Fruit fly (Drosophila melanogaster) whole organism, embryonic: Measurements from ENCODE around the gene ssh.

ENCODE experiments used
- ATbp ChIP-seq: fragments of 200-800 bp; sonication (Bioruptor generic); optimal IDR thresholded peaks from 2 replicates; lab custom pipeline; 2017; ENCODE audit warnings: missing biosample characterization, mild to moderate bottlenecking, missing genetic modification characterization, missing genetic modification reagents
- Aef1 ChIP-seq: fragments of 200-800 bp; sonication (Bioruptor generic); IDR thresholded peaks from 3 replicates; pipeline ENCODE4 v1.3.6; 2022; ENCODE audit warnings: missing biosample characterization, missing genetic modification characterization
- Bdp1 ChIP-seq: fragments of 200-800 bp; sonication (Bioruptor generic); optimal IDR thresholded peaks from 3 replicates; lab custom pipeline; 2016; ENCODE audit warnings: missing biosample characterization, missing genetic modification characterization
- CG10979 ChIP-seq: fragments of 200-800 bp; sonication (Bioruptor generic); optimal IDR thresholded peaks from 2 replicates; lab custom pipeline; 2018; ENCODE audit warnings: missing biosample characterization, mild to moderate bottlenecking, missing genetic modification characterization, moderate library complexity
- CG11560 ChIP-seq: fragments of 200-800 bp; sonication (Bioruptor generic); IDR thresholded peaks from 3 replicates; pipeline ENCODE4 v1.3.6; 2022; ENCODE audit warnings: missing biosample characterization, missing genetic modification characterization
- CG1233 ChIP-seq: fragments of 200-800 bp; sonication (Bioruptor generic); optimal IDR thresholded peaks from 4 replicates; lab custom pipeline; 2018; ENCODE audit warnings: missing biosample characterization, mild to moderate bottlenecking, missing genetic modification characterization
- CG12391 ChIP-seq: fragments of 200-800 bp; sonication (Bioruptor generic); optimal IDR thresholded peaks from 3 replicates; lab custom pipeline; 2018; ENCODE audit warnings: missing biosample characterization, mild to moderate bottlenecking, missing genetic modification characterization, moderate library complexity
- CG14667 ChIP-seq: fragments of 200-800 bp; sonication (Bioruptor generic); IDR thresholded peaks from 2 replicates; pipeline ENCODE4 v1.3.6; 2022; ENCODE audit warnings: missing biosample characterization, missing genetic modification characterization
- CG14710 ChIP-seq: fragments of 200-800 bp; sonication (Bioruptor generic); optimal IDR thresholded peaks from 3 replicates; lab custom pipeline; 2019; ENCODE audit warnings: missing biosample characterization, mild to moderate bottlenecking, missing genetic modification characterization, moderate library complexity
- CG15269 ChIP-seq: fragments of 200-800 bp; sonication (Bioruptor generic); optimal IDR thresholded peaks from 2 replicates; lab custom pipeline; 2018; ENCODE audit warnings: missing biosample characterization, mild to moderate bottlenecking, missing genetic modification characterization, moderate library complexity
- CG1792 ChIP-seq: fragments of 200-800 bp; sonication (Bioruptor generic); optimal IDR thresholded peaks from 2 replicates; lab custom pipeline; 2016; ENCODE audit warnings: missing biosample characterization, missing genetic modification characterization
- CG3281 ChIP-seq: fragments of 200-800 bp; sonication (Bioruptor generic); optimal IDR thresholded peaks from 3 replicates; lab custom pipeline; 2017; ENCODE audit warnings: missing biosample characterization, mild to moderate bottlenecking, missing genetic modification characterization
- CG3407 ChIP-seq: fragments of 200-800 bp; sonication (Bioruptor generic); optimal IDR thresholded peaks from 2 replicates; lab custom pipeline; 2018; ENCODE audit warnings: missing biosample characterization, mild to moderate bottlenecking, missing genetic modification characterization
- CG34422 ChIP-seq: fragments of 200-800 bp; sonication (Bioruptor generic); IDR thresholded peaks from 3 replicates; pipeline ENCODE4 v1.3.6; 2022; ENCODE audit warnings: missing biosample characterization, missing genetic modification characterization
- CG5180 ChIP-seq: fragments of 200-800 bp; sonication (Bioruptor generic); optimal IDR thresholded peaks from 3 replicates; lab custom pipeline; 2017; ENCODE audit warnings: missing biosample characterization, missing genetic modification characterization, mild to moderate bottlenecking, moderate library complexity, missing genetic modification reagents
- CG8089 ChIP-seq: fragments of 200-800 bp; sonication (Bioruptor generic); optimal IDR thresholded peaks from 3 replicates; lab custom pipeline; 2016; ENCODE audit warnings: missing biosample characterization, missing genetic modification characterization
- CG8281 ChIP-seq: fragments of 200-800 bp; sonication (Bioruptor generic); optimal IDR thresholded peaks from 2 replicates; lab custom pipeline; 2018; ENCODE audit warnings: missing biosample characterization, mild to moderate bottlenecking, missing genetic modification characterization, moderate library complexity
- CG8924 ChIP-seq: fragments of 200-800 bp; optimal IDR thresholded peaks from 3 replicates; lab custom pipeline; 2019; ENCODE audit warnings: missing biosample characterization, mild to moderate bottlenecking, missing genetic modification characterization, moderate library complexity
- HHEX ChIP-seq: fragments of 200-800 bp; sonication (Bioruptor generic); optimal IDR thresholded peaks from 3 replicates; lab custom pipeline; 2017; ENCODE audit warnings: missing biosample characterization, mild to moderate bottlenecking, missing genetic modification characterization, missing genetic modification reagents
- HLH54F ChIP-seq: fragments of 200-800 bp; sonication (Bioruptor generic); optimal IDR thresholded peaks from 3 replicates; lab custom pipeline; 2016; ENCODE audit warnings: missing biosample characterization, missing genetic modification characterization
- Hand ChIP-seq: fragments of 200-800 bp; sonication (Bioruptor generic); optimal IDR thresholded peaks from 2 replicates; lab custom pipeline; 2017; ENCODE audit warnings: mild to moderate bottlenecking, missing biosample characterization, missing genetic modification reagents, missing genetic modification characterization
- HmgZ ChIP-seq: fragments of 200-800 bp; sonication (Bioruptor generic); optimal IDR thresholded peaks from 2 replicates; lab custom pipeline; 2018; ENCODE audit warnings: missing biosample characterization, mild to moderate bottlenecking, missing genetic modification characterization
- Lim3 ChIP-seq: fragments of 200-800 bp; sonication (Bioruptor generic); IDR thresholded peaks from 2 replicates; pipeline ENCODE4 v1.3.6; 2022; ENCODE audit warnings: missing biosample characterization, missing genetic modification characterization
- Pdp1 ChIP-seq, 2 experiments: fragments of 200-800 bp; sonication (Bioruptor generic); optimal IDR thresholded peaks; 3 replicates each; lab custom pipeline; 2016; ENCODE audit warnings: missing biosample characterization in 2 of 2, missing genetic modification characterization in 2 of 2, mild to moderate bottlenecking in 1 of 2, moderate library complexity in 1 of 2
- Ravus ChIP-seq: fragments of 200-800 bp; sonication (Bioruptor generic); IDR thresholded peaks from 2 replicates; pipeline ENCODE4 v1.3.6; 2022; ENCODE audit warnings: missing biosample characterization, missing genetic modification characterization
- Xrp1 ChIP-seq: fragments of 200-800 bp; sonication (Bioruptor generic); IDR thresholded peaks from 2 replicates; pipeline ENCODE4 v1.3.6; 2022; ENCODE audit warnings: missing biosample characterization, missing genetic modification characterization
- YL-1 ChIP-seq: fragments of 200-800 bp; sonication (Bioruptor generic); optimal IDR thresholded peaks from 3 replicates; lab custom pipeline; 2017; ENCODE audit warnings: missing biosample characterization, mild to moderate bottlenecking, missing genetic modification characterization
- bigmax ChIP-seq: fragments of 200-800 bp; sonication (Bioruptor generic); optimal IDR thresholded peaks from 2 replicates; lab custom pipeline; 2018; ENCODE audit warnings: missing biosample characterization, mild to moderate bottlenecking, missing genetic modification characterization
- bowl ChIP-seq: fragments of 200-800 bp; sonication (Bioruptor generic); IDR thresholded peaks from 2 replicates; pipeline ENCODE4 v1.3.6; 2022; ENCODE audit warnings: missing biosample characterization, missing genetic modification characterization
- btn ChIP-seq: fragments of 200-800 bp; sonication (Bioruptor generic); optimal IDR thresholded peaks from 2 replicates; lab custom pipeline; 2016; ENCODE audit warnings: missing biosample characterization, missing genetic modification characterization
- chn ChIP-seq: fragments of 200-800 bp; sonication (Bioruptor generic); optimal IDR thresholded peaks from 2 replicates; lab custom pipeline; 2016; ENCODE audit warnings: missing biosample characterization, missing genetic modification characterization
- dmrt11E ChIP-seq: fragments of 200-800 bp; sonication (Bioruptor generic); optimal IDR thresholded peaks from 3 replicates; lab custom pipeline; 2018; ENCODE audit warnings: missing biosample characterization, mild to moderate bottlenecking, missing genetic modification characterization, moderate library complexity
- ems ChIP-seq: fragments of 200-800 bp; sonication (Bioruptor generic); optimal IDR thresholded peaks from 3 replicates; lab custom pipeline; 2016; ENCODE audit warnings: missing biosample characterization, missing genetic modification characterization
- fd102C ChIP-seq: fragments of 200-800 bp; sonication (Bioruptor generic); optimal IDR thresholded peaks from 2 replicates; lab custom pipeline; 2018; ENCODE audit warnings: missing biosample characterization, mild to moderate bottlenecking, missing genetic modification characterization, moderate library complexity
- fd96Cb ChIP-seq: fragments of 200-800 bp; sonication (Bioruptor generic); optimal IDR thresholded peaks from 2 replicates; lab custom pipeline; 2018; ENCODE audit warnings: missing biosample characterization, mild to moderate bottlenecking, missing genetic modification characterization, moderate library complexity
- ftz-f1 ChIP-seq: fragments of 200-800 bp; sonication (Bioruptor generic); optimal IDR thresholded peaks from 2 replicates; lab custom pipeline; 2016; ENCODE audit warnings: missing biosample characterization, missing genetic modification characterization
- gt ChIP-seq: fragments of 200-800 bp; sonication (Bioruptor generic); IDR thresholded peaks from 2 replicates; pipeline ENCODE4 v1.3.6; 2022; ENCODE audit warnings: missing biosample characterization, missing genetic modification characterization
- insv ChIP-seq, 2 experiments: fragments of 200-800 bp; sonication (Bioruptor generic); optimal IDR thresholded peaks; 3 replicates each; lab custom pipeline; 2016 to 2018; ENCODE audit warnings: missing biosample characterization in 2 of 2, missing genetic modification characterization in 2 of 2
- knrl ChIP-seq: fragments of 200-800 bp; sonication (Bioruptor generic); IDR thresholded peaks from 3 replicates; pipeline ENCODE4 v1.3.6; 2022; ENCODE audit warnings: missing biosample characterization, missing genetic modification characterization; ENCODE audit not compliant: partially characterized antibody
- mld ChIP-seq: fragments of 200-800 bp; sonication (Bioruptor generic); IDR thresholded peaks from 3 replicates; pipeline ENCODE4 v1.3.6; 2022; ENCODE audit warnings: missing biosample characterization, missing genetic modification characterization; ENCODE audit not compliant: partially characterized antibody
- nerfin-2 ChIP-seq: fragments of 200-800 bp; sonication (Bioruptor generic); IDR thresholded peaks from 2 replicates; pipeline ENCODE4 v1.3.6; 2022; ENCODE audit warnings: missing biosample characterization, missing genetic modification characterization; ENCODE audit not compliant: partially characterized antibody
- ranshi ChIP-seq: fragments of 200-800 bp; sonication (Bioruptor generic); IDR thresholded peaks from 2 replicates; pipeline ENCODE4 v1.3.6; 2022; ENCODE audit warnings: missing biosample characterization, missing genetic modification characterization
- ro ChIP-seq: fragments of 200-800 bp; sonication (Bioruptor generic); IDR thresholded peaks from 2 replicates; pipeline ENCODE4 v1.3.6; 2022; ENCODE audit warnings: missing biosample characterization, missing genetic modification characterization
- row ChIP-seq: fragments of 200-800 bp; sonication (Bioruptor generic); IDR thresholded peaks from 3 replicates; pipeline ENCODE4 v1.3.6; 2022; ENCODE audit warnings: missing biosample characterization, missing genetic modification characterization
- sc ChIP-seq, 3 experiments: fragments of >200 bp in 2 of 3; fragments of 200-800 bp in 1 of 3; sonication (Bioruptor generic) in 1 of 3; optimal IDR thresholded peaks; 2 replicates in 2 of 3; 3 replicates in 1 of 3; lab custom pipeline; 2017; ENCODE audit warnings: mild to moderate bottlenecking in 1 of 3, missing biosample characterization in 1 of 3, missing genetic modification characterization in 1 of 3, missing genetic modification reagents in 1 of 3
- sd ChIP-seq: fragments of 200-800 bp; sonication (Bioruptor generic); optimal IDR thresholded peaks from 3 replicates; lab custom pipeline; 2018; ENCODE audit warnings: missing biosample characterization, mild to moderate bottlenecking, missing genetic modification characterization, moderate library complexity
- sisA ChIP-seq: fragments of 200-800 bp; sonication (Bioruptor generic); IDR thresholded peaks from 2 replicates; pipeline ENCODE4 v1.3.6; 2022; ENCODE audit warnings: missing biosample characterization, missing genetic modification characterization
- sna ChIP-seq: fragments of 200-800 bp; sonication (Bioruptor generic); IDR thresholded peaks from 2 replicates; pipeline ENCODE4 v1.3.6; 2022; ENCODE audit warnings: missing biosample characterization, missing genetic modification characterization; ENCODE audit not compliant: partially characterized antibody
- trem ChIP-seq: fragments of 200-800 bp; optimal IDR thresholded peaks from 3 replicates; lab custom pipeline; 2019; ENCODE audit warnings: missing biosample characterization, mild to moderate bottlenecking, missing genetic modification characterization, moderate library complexity
- wek ChIP-seq: fragments of 200-800 bp; sonication (Bioruptor generic); optimal IDR thresholded peaks from 3 replicates; lab custom pipeline; 2018; ENCODE audit warnings: missing biosample characterization, mild to moderate bottlenecking, missing genetic modification characterization, moderate library complexity

The ssh gene

DNA sequence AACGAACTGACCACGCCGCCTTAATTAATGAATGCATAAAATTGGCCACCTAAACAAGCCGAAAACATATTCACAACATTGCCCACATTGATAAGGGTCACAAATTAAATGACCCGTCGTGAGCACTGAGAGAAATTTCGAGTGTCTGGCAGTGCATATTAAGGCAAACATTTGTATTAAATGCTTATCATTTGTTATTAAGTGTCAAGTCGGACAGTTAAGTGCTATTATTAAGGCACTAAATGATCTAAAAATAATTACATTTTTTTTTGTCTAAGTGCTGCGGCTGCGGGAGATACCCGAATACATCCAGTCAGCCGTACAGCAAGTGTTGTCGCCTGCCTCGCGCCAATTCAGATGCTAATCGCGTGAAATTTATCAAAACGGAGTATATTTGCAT is 17.7 kb upstream of the ssh start:
- TF ChIP-seq wek (GFP tag; lab: Kevin White, UChicago), result peak; percentile 7
- TF ChIP-seq mld, result no peak
- no peak for TF ChIP-seq YL-1 (GFP tag; lab: Kevin White, UChicago)
- TF ChIP-seq sna (GFP tag; lab: Robert Waterston, UW), result no peak
- TF ChIP-seq Xrp1, result peak; percentile 54
- peak in 1 of 2 experiments; percentile 65 for TF ChIP-seq Pdp1 (GFP tag; optimal IDR thresholded peaks at IDR 0.05; lab: Kevin White, UChicago)
- TF ChIP-seq Hand, result no peak
- TF ChIP-seq Aef1 (GFP tag; lab: Robert Waterston, UW), result peak; percentile 65
- peak; percentile 75 for TF ChIP-seq sisA (GFP tag; lab: Robert Waterston, UW)
- TF ChIP-seq ems (GFP tag; lab: Kevin White, UChicago), result peak; percentile 51
- no peak for TF ChIP-seq CG14710 (tag; lab: Kevin White, UChicago)
- no peak for TF ChIP-seq fd102C
- TF ChIP-seq dmrt11E (tag; lab: Kevin White, UChicago), result no peak
- peak; percentile 53 for TF ChIP-seq CG14667 (GFP tag; lab: Robert Waterston, UW)
- peak; percentile 32 for TF ChIP-seq CG5180 (GFP tag; lab: Kevin White, UChicago)
- peak; percentile 50 for TF ChIP-seq CG8924 (tag; lab: Kevin White, UChicago)
- TF ChIP-seq CG3281 (GFP tag; lab: Kevin White, UChicago), result no peak
- TF ChIP-seq trem (tag; lab: Kevin White, UChicago), result no peak
- peak; percentile 15 for TF ChIP-seq CG3407
- TF ChIP-seq CG12391 (tag; lab: Kevin White, UChicago), result peak; percentile 52
- peak; percentile 63 for TF ChIP-seq fd96Cb
- TF ChIP-seq ro (GFP tag; lab: Robert Waterston, UW), result no peak
- no peak for TF ChIP-seq nerfin-2
- peak; percentile 55 for TF ChIP-seq HLH54F
- TF ChIP-seq ATbp (GFP tag; lab: Kevin White, UChicago), result peak; percentile 76
- TF ChIP-seq ranshi (GFP tag; lab: Robert Waterston, UW), result peak; percentile 69
- TF ChIP-seq btn (GFP tag; lab: Kevin White, UChicago), result peak; percentile 39
- TF ChIP-seq CG8281, result peak; percentile 44
- no peak; the same call in 1 of the 2 replicates for TF ChIP-seq Ravus (GFP tag; lab: Robert Waterston, UW)
- no peak for TF ChIP-seq bowl
- peak; percentile 18 for TF ChIP-seq chn
- no peak for TF ChIP-seq CG8089
- TF ChIP-seq knrl (GFP tag; lab: Robert Waterston, UW), result no peak
- TF ChIP-seq insv (GFP tag; optimal IDR thresholded peaks at IDR 0.05; lab: Kevin White, UChicago), result no peak
- peak; percentile 40 for TF ChIP-seq CG10979
- TF ChIP-seq CG1792, result peak; percentile 38
- no peak for TF ChIP-seq bigmax
- TF ChIP-seq HHEX, result peak; percentile 60
- no peak for TF ChIP-seq gt (GFP tag; lab: Robert Waterston, UW)
- TF ChIP-seq row, result peak; percentile 68; the same call in 2 of the 3 replicates
- peak; percentile 48 for TF ChIP-seq sd (tag; lab: Kevin White, UChicago)
- no peak for TF ChIP-seq Lim3 (GFP tag; lab: Robert Waterston, UW)
- no peak for TF ChIP-seq CG1233 (GFP tag; lab: Kevin White, UChicago)
- TF ChIP-seq CG15269 (tag; lab: Kevin White, UChicago), result peak; percentile 81
- no peak for TF ChIP-seq HmgZ (tag; lab: Kevin White, UChicago)
- TF ChIP-seq CG11560 (tag; lab: Robert Waterston, UW), result 0 out of 3 replicates have a peak, but pooled peaks have one; percentile 41
- no peak for TF ChIP-seq ftz-f1 (GFP tag; lab: Kevin White, UChicago)
- TF ChIP-seq Bdp1, result peak; percentile 11
- TF ChIP-seq sc (optimal IDR thresholded peaks at IDR 0.05; lab: Kevin White, UChicago), result no peak
- peak; percentile 17 for TF ChIP-seq sc (GFP tag; optimal IDR thresholded peaks at IDR 0.05; lab: Kevin White, UChicago)
- TF ChIP-seq CG34422 (GFP tag; lab: Robert Waterston, UW), result peak; percentile 66; the same call in 2 of the 3 replicates
